Fruit fly (Drosophila melanogaster) whole organism, prepupa: ENCODE data around the gene CG14362.

Source experiments
- CG10631 ChIP-seq: fragments of 200-800 bp; sonication (Bioruptor generic); optimal IDR thresholded peaks from 2 replicates; lab custom pipeline; 2016; ENCODE audit warnings: missing biosample characterization, missing genetic modification characterization
- CG10669 ChIP-seq: fragments of 200-800 bp; sonication (Bioruptor generic); optimal IDR thresholded peaks from 3 replicates; lab custom pipeline; 2018; ENCODE audit warnings: missing biosample characterization, mild to moderate bottlenecking, missing genetic modification characterization, moderate library complexity
- CG11294 ChIP-seq: fragments of 200-800 bp; sonication (Bioruptor generic); IDR thresholded peaks from 2 replicates; pipeline ENCODE4 v1.3.6; 2022; ENCODE audit warnings: missing biosample characterization, missing genetic modification characterization
- CG11762 ChIP-seq: fragments of 200-800 bp; sonication (Bioruptor generic); optimal IDR thresholded peaks from 3 replicates; lab custom pipeline; 2016; ENCODE audit warnings: missing biosample characterization, missing genetic modification characterization; ENCODE audit not compliant: insufficient read depth
- CG15336 ChIP-seq: fragments of 200-800 bp; sonication (Bioruptor generic); IDR thresholded peaks from 2 replicates; pipeline ENCODE4 v1.3.6; 2022; ENCODE audit warnings: missing biosample characterization, missing genetic modification characterization
- CG1621 ChIP-seq: fragments of 200-800 bp; sonication (Bioruptor generic); optimal IDR thresholded peaks from 3 replicates; lab custom pipeline; 2018; ENCODE audit warnings: missing biosample characterization, mild to moderate bottlenecking, missing genetic modification characterization
- CG16779 ChIP-seq: fragments of 200-800 bp; sonication (Bioruptor generic); optimal IDR thresholded peaks from 3 replicates; lab custom pipeline; 2017; ENCODE audit warnings: missing biosample characterization, mild to moderate bottlenecking, missing genetic modification characterization
- CG31627 ChIP-seq: fragments of 200-800 bp; sonication (Bioruptor generic); optimal IDR thresholded peaks from 3 replicates; lab custom pipeline; 2016; ENCODE audit warnings: missing biosample characterization, missing genetic modification characterization
- CG32006 ChIP-seq: fragments of 200-800 bp; sonication (Bioruptor generic); optimal IDR thresholded peaks from 3 replicates; lab custom pipeline; 2017; ENCODE audit warnings: missing biosample characterization, mild to moderate bottlenecking, missing genetic modification characterization
- CG3919 ChIP-seq: fragments of 200-800 bp; sonication (Bioruptor generic); optimal IDR thresholded peaks from 3 replicates; lab custom pipeline; 2016; ENCODE audit warnings: missing biosample characterization, missing genetic modification characterization
- CG6163 ChIP-seq: fragments of 200-800 bp; sonication (Bioruptor generic); IDR thresholded peaks from 3 replicates; pipeline ENCODE4 v1.3.6; 2022; ENCODE audit warnings: missing biosample characterization, missing genetic modification characterization
- CG6276 ChIP-seq: fragments of 200-800 bp; sonication (Bioruptor generic); optimal IDR thresholded peaks from 2 replicates; lab custom pipeline; 2017; ENCODE audit warnings: missing biosample characterization, mild to moderate bottlenecking, missing genetic modification characterization
- CG6808 ChIP-seq: fragments of 200-800 bp; sonication (Bioruptor generic); optimal IDR thresholded peaks from 3 replicates; lab custom pipeline; 2017; ENCODE audit warnings: missing biosample characterization, missing genetic modification characterization, mild to moderate bottlenecking, moderate library complexity, missing genetic modification reagents
- CG6854 ChIP-seq: fragments of 200-800 bp; sonication (Bioruptor generic); optimal IDR thresholded peaks from 2 replicates; lab custom pipeline; 2017; ENCODE audit warnings: missing biosample characterization, mild to moderate bottlenecking, missing genetic modification characterization
- CG8119 ChIP-seq: fragments of 200-800 bp; sonication (Bioruptor generic); IDR thresholded peaks from 3 replicates; pipeline ENCODE4 v1.3.6; 2022; ENCODE audit warnings: missing biosample characterization, missing genetic modification characterization
- CG8319 ChIP-seq: fragments of 200-800 bp; sonication (Bioruptor generic); optimal IDR thresholded peaks from 3 replicates; lab custom pipeline; 2016; ENCODE audit warnings: missing biosample characterization, missing genetic modification characterization
- CG8632 ChIP-seq: fragments of 200-800 bp; sonication (Bioruptor generic); optimal IDR thresholded peaks from 3 replicates; lab custom pipeline; 2016; ENCODE audit warnings: missing biosample characterization, missing genetic modification characterization
- CG9139 ChIP-seq: fragments of 200-800 bp; sonication (Bioruptor generic); optimal IDR thresholded peaks from 3 replicates; lab custom pipeline; 2017; ENCODE audit warnings: missing biosample characterization, mild to moderate bottlenecking, missing genetic modification characterization
- Eip75B ChIP-seq: fragments of 200-800 bp; sonication (Bioruptor generic); optimal IDR thresholded peaks from 3 replicates; lab custom pipeline; 2016; ENCODE audit warnings: missing biosample characterization, missing genetic modification characterization
- Eip78C ChIP-seq: fragments of 200-800 bp; sonication (Bioruptor generic); peaks from one replicate; lab custom pipeline; 2016; ENCODE audit warnings: missing biosample characterization, missing genetic modification characterization
- Ets21C ChIP-seq: fragments of 200-800 bp; sonication (Bioruptor generic); optimal IDR thresholded peaks from 3 replicates; lab custom pipeline; 2016; ENCODE audit warnings: missing biosample characterization, missing genetic modification characterization
- Ets96B ChIP-seq: fragments of 200-800 bp; optimal IDR thresholded peaks from 2 replicates; lab custom pipeline; 2019; ENCODE audit warnings: missing biosample characterization, mild to moderate bottlenecking, missing genetic modification characterization, moderate library complexity
- Gug ChIP-seq: fragments of 200-800 bp; sonication (Bioruptor generic); IDR thresholded peaks from 2 replicates; pipeline ENCODE4 v1.3.6; 2022; ENCODE audit warnings: missing biosample characterization, missing genetic modification characterization
- Hr39 ChIP-seq: fragments of 200-800 bp; sonication (Bioruptor generic); optimal IDR thresholded peaks from 2 replicates; lab custom pipeline; 2016; ENCODE audit warnings: missing biosample characterization, missing genetic modification characterization
- Hr4 ChIP-seq: fragments of 200-800 bp; sonication (Bioruptor generic); optimal IDR thresholded peaks from 3 replicates; lab custom pipeline; 2016; ENCODE audit warnings: missing biosample characterization, missing genetic modification characterization
- Lpt ChIP-seq: fragments of 200-800 bp; sonication (Bioruptor generic); optimal IDR thresholded peaks from 3 replicates; lab custom pipeline; 2016; ENCODE audit warnings: missing biosample characterization, missing genetic modification characterization
- Met ChIP-seq: fragments of 200-800 bp; sonication (Bioruptor generic); optimal IDR thresholded peaks from 3 replicates; lab custom pipeline; 2016; ENCODE audit warnings: missing biosample characterization, missing genetic modification characterization
- OdsH ChIP-seq: fragments of 200-800 bp; sonication (Bioruptor generic); optimal IDR thresholded peaks from 3 replicates; lab custom pipeline; 2016; ENCODE audit warnings: missing biosample characterization, missing genetic modification characterization
- Sox14 ChIP-seq: fragments of 200-800 bp; sonication (Bioruptor generic); optimal IDR thresholded peaks from 3 replicates; lab custom pipeline; 2016; ENCODE audit warnings: missing biosample characterization, missing genetic modification characterization
- Sox15 ChIP-seq: fragments of 200-800 bp; sonication (Bioruptor generic); optimal IDR thresholded peaks from 3 replicates; lab custom pipeline; 2016; ENCODE audit warnings: missing biosample characterization, missing genetic modification characterization
- achi ChIP-seq: fragments of 200-800 bp; sonication (Bioruptor generic); optimal IDR thresholded peaks from 3 replicates; lab custom pipeline; 2016; ENCODE audit warnings: missing biosample characterization, missing genetic modification characterization
- acj6 ChIP-seq: fragments of 200-800 bp; sonication (Bioruptor generic); optimal IDR thresholded peaks from 3 replicates; lab custom pipeline; 2016; ENCODE audit warnings: missing biosample characterization, missing genetic modification characterization
- cyc ChIP-seq: fragments of 200-800 bp; sonication (Bioruptor generic); optimal IDR thresholded peaks from 3 replicates; lab custom pipeline; 2016; ENCODE audit warnings: missing biosample characterization, missing genetic modification characterization
- dac ChIP-seq: fragments of 200-800 bp; sonication (Bioruptor generic); optimal IDR thresholded peaks from 2 replicates; lab custom pipeline; 2017; ENCODE audit warnings: missing biosample characterization, mild to moderate bottlenecking, missing genetic modification characterization
- dsx ChIP-seq: fragments of 200-800 bp; optimal IDR thresholded peaks from 3 replicates; lab custom pipeline; 2019; ENCODE audit warnings: missing biosample characterization, mild to moderate bottlenecking, missing genetic modification characterization, moderate library complexity; ENCODE audit not compliant: poor library complexity, severe bottlenecking
- eg ChIP-seq: fragments of 200-800 bp; sonication (Bioruptor generic); IDR thresholded peaks from 3 replicates; pipeline ENCODE4 v1.3.6; 2022; ENCODE audit warnings: missing biosample characterization, missing genetic modification characterization
- esn ChIP-seq: fragments of 200-800 bp; sonication (Bioruptor generic); optimal IDR thresholded peaks from 2 replicates; lab custom pipeline; 2016; ENCODE audit warnings: missing biosample characterization, mild to moderate bottlenecking, missing genetic modification characterization, moderate library complexity
- fd59A ChIP-seq: fragments of 200-800 bp; sonication (Bioruptor generic); optimal IDR thresholded peaks from 2 replicates; lab custom pipeline; 2017; ENCODE audit warnings: missing biosample characterization, mild to moderate bottlenecking, missing genetic modification characterization, missing genetic modification reagents
- fd85E ChIP-seq: fragments of 200-800 bp; sonication (Bioruptor generic); optimal IDR thresholded peaks from 3 replicates; lab custom pipeline; 2016; ENCODE audit warnings: missing biosample characterization, missing genetic modification characterization
- lz ChIP-seq: fragments of 200-800 bp; sonication (Bioruptor generic); optimal IDR thresholded peaks from 3 replicates; lab custom pipeline; 2016; ENCODE audit warnings: missing biosample characterization, missing genetic modification characterization
- net ChIP-seq: fragments of 200-800 bp; sonication (Bioruptor generic); optimal IDR thresholded peaks from 3 replicates; lab custom pipeline; 2016; ENCODE audit warnings: missing biosample characterization, missing genetic modification characterization
- salr ChIP-seq, 2 experiments: fragments of 200-800 bp; sonication (Bioruptor generic); optimal IDR thresholded peaks; 3 replicates each; lab custom pipeline; 2016 to 2018; ENCODE audit warnings: missing biosample characterization in 2 of 2, missing genetic modification characterization in 2 of 2, mild to moderate bottlenecking in 1 of 2
- spab ChIP-seq: fragments of 200-800 bp; sonication (Bioruptor generic); optimal IDR thresholded peaks from 2 replicates; lab custom pipeline; 2017; ENCODE audit warnings: missing biosample characterization, mild to moderate bottlenecking, missing genetic modification characterization, missing genetic modification reagents
- svp ChIP-seq: fragments of 200-800 bp; sonication (Bioruptor generic); peaks from one replicate; lab custom pipeline; 2016; ENCODE audit warnings: missing biosample characterization, missing genetic modification characterization
- topi ChIP-seq: fragments of 200-800 bp; sonication (Bioruptor generic); optimal IDR thresholded peaks from 3 replicates; lab custom pipeline; 2016; ENCODE audit warnings: missing biosample characterization, missing genetic modification characterization
- vri ChIP-seq: fragments of 200-800 bp; sonication (Bioruptor generic); optimal IDR thresholded peaks from 3 replicates; lab custom pipeline; 2016; ENCODE audit warnings: missing biosample characterization, mild to moderate bottlenecking, missing genetic modification characterization

CG14362 gene

dm6 chr3R:13848272-13848671 lies 7.0 kb downstream of the CG14362 start (continued):
- TF ChIP-seq Lpt (GFP tag; lab: Kevin White, UChicago) (no peak), Sox15 (no peak), Gug (GFP tag; lab: Robert Waterston, UW) (no peak), CG15336 (GFP tag; lab: Robert Waterston, UW) (no peak), Eip78C (GFP tag; lab: Kevin White, UChicago) (peak; percentile 66), CG11762 (peak; percentile 6), topi (no peak), OdsH (GFP tag; lab: Kevin White, UChicago) (peak; percentile 43), Hr39 (GFP tag; lab: Kevin White, UChicago) (no peak), eg (no peak), CG31627 (GFP tag; lab: Kevin White, UChicago) (no peak), cyc (GFP tag; lab: Kevin White, UChicago) (no peak), esn (GFP tag; lab: Kevin White, UChicago) (no peak), fd59A (GFP tag; lab: Kevin White, UChicago) (no peak), CG8632 (GFP tag; lab: Kevin White, UChicago) (peak; percentile 10), CG3919 (peak; percentile 22), dsx (no peak)

DNA sequence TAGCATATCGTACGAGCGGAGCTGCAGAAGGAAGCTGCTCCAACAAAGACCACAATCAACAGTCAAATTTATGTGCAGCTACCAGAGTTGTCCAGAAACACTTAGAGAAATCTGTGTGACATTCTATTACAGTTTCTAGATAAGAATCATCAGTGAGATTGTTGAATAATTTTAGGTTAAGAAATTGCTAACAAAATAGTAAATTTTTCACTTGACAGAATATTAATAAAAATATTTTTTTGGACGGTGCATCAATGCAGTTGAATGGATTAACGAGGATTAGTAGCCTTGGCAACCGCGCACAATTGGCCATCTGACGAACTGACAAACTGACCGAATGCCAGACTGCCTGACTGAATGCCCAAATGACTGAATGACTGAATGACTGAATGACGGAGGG lies 8.0 kb downstream of the CG14362 start:
- peak; percentile 18 for TF ChIP-seq CG10669 (GFP tag; lab: Kevin White, UChicago)
- TF ChIP-seq Ets96B (tag; lab: Kevin White, UChicago) = peak; percentile 10
- TF ChIP-seq Sox14 = peak; percentile 11
- peak; percentile 28 for TF ChIP-seq Eip78C (GFP tag; lab: Kevin White, UChicago)
- no peak for TF ChIP-seq CG6276
- TF ChIP-seq achi (GFP tag; lab: Kevin White, UChicago) = peak; percentile 20
- TF ChIP-seq CG8119 (GFP tag; lab: Robert Waterston, UW) = peak; percentile 52; the same call in 1 of the 3 replicates
- peak; percentile 10 for TF ChIP-seq CG10631 (GFP tag; lab: Kevin White, UChicago)
- TF ChIP-seq svp = no peak
- peak in 1 of 2 experiments; percentile 7 for TF ChIP-seq salr (GFP tag; optimal IDR thresholded peaks at IDR 0.05; lab: Kevin White, UChicago)
- TF ChIP-seq CG8632 (GFP tag; lab: Kevin White, UChicago) = no peak
- peak; percentile 9 for TF ChIP-seq Hr4 (GFP tag; lab: Kevin White, UChicago)
- TF ChIP-seq CG15336 (GFP tag; lab: Robert Waterston, UW) = peak; percentile 47
- TF ChIP-seq CG3919 = peak; percentile 31
- peak; percentile 42; the same call in 1 of the 3 replicates for TF ChIP-seq eg
- peak; percentile 48 for TF ChIP-seq CG32006 (GFP tag; lab: Kevin White, UChicago)
- TF ChIP-seq acj6 (GFP tag; lab: Kevin White, UChicago) = no peak
- TF ChIP-seq CG8319 (GFP tag; lab: Kevin White, UChicago) = no peak
- TF ChIP-seq topi = peak; percentile 1

dm6 chr3R:13845926-13846325 lies 9.3 kb downstream of the CG14362 start:
- peak; percentile 80 for TF ChIP-seq fd59A (GFP tag; lab: Kevin White, UChicago)
- TF ChIP-seq cyc (GFP tag; lab: Kevin White, UChicago) = no peak
- TF ChIP-seq Ets21C (GFP tag; lab: Kevin White, UChicago) = peak; percentile 32
- no peak for TF ChIP-seq eg
- no peak for TF ChIP-seq dac (GFP tag; lab: Kevin White, UChicago)
- peak; percentile 4 for TF ChIP-seq Sox15
- peak; percentile 45 for TF ChIP-seq CG11762
- TF ChIP-seq achi (GFP tag; lab: Kevin White, UChicago) = peak; percentile 68
- peak; percentile 43 for TF ChIP-seq CG16779
- TF ChIP-seq Met (GFP tag; lab: Kevin White, UChicago) = peak; percentile 73
- peak; percentile 46 for TF ChIP-seq lz (GFP tag; lab: Kevin White, UChicago)
- TF ChIP-seq CG6808 (GFP tag; lab: Kevin White, UChicago) = no peak
- TF ChIP-seq dsx = peak; percentile 31
- peak; percentile 72 for TF ChIP-seq Ets96B (tag; lab: Kevin White, UChicago)
- TF ChIP-seq net (GFP tag; lab: Kevin White, UChicago) = peak; percentile 52
- peak; percentile 44 for TF ChIP-seq Hr39 (GFP tag; lab: Kevin White, UChicago)
- no peak for TF ChIP-seq Gug (GFP tag; lab: Robert Waterston, UW)
- TF ChIP-seq Eip75B (GFP tag; lab: Kevin White, UChicago) = peak; percentile 44
- peak; percentile 51 for TF ChIP-seq CG8632 (GFP tag; lab: Kevin White, UChicago)
- TF ChIP-seq Sox14 = peak; percentile 72
- TF ChIP-seq CG3919 = peak; percentile 56
- TF ChIP-seq CG1621 (tag; lab: Kevin White, UChicago) = peak; percentile 27
- TF ChIP-seq vri (GFP tag; lab: Kevin White, UChicago) = peak; percentile 34
- no peak for TF ChIP-seq Lpt (GFP tag; lab: Kevin White, UChicago)
- TF ChIP-seq fd85E (GFP tag; lab: Kevin White, UChicago) = no peak
- peak; percentile 33; the same call in 1 of the 3 replicates for TF ChIP-seq CG6163 (GFP tag; lab: Robert Waterston, UW)
- peak; percentile 38 for TF ChIP-seq CG10669 (GFP tag; lab: Kevin White, UChicago)
- peak; percentile 54 for TF ChIP-seq OdsH (GFP tag; lab: Kevin White, UChicago)
- peak; percentile 36 for TF ChIP-seq spab
- TF ChIP-seq CG9139 (GFP tag; lab: Kevin White, UChicago) = no peak
- TF ChIP-seq CG6854 = no peak
- no peak for TF ChIP-seq CG11294 (GFP tag; lab: Robert Waterston, UW)
